Worm (Caenorhabditis elegans): ENCODE data around the gene R10D12.6.

R10D12.6 gene

DNA sequence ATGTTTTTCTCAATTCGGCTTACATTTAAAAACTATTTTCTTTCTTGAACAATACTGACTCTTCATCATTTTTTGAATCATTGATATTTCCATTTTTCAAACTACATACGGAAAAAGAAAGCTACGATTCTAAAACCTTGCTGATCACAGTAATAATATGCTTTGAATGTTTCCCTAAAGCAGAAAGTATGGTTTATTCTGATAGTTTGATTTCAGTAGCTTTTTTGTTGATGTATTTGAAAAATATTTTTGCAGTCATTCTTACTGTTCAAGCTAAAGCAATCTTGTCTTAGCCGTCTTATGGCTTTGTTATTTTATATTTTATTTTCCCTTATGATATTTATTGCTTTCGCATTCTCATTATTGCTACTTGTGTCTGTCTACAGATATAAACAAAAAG lies 19.6 kb upstream of the R10D12.6 start, which contains the start of gene srxa-13:
Gene srxa-13, plus strand, starts transcription at position 301 of the 400 bp plus-strand sequence.
- no peak for TF ChIP-seq ets-7 (tag; optimal IDR thresholded peaks at IDR 0.05)
- no peak for TF ChIP-seq ama-1 (optimal IDR thresholded peaks at IDR 0.05)
- TF ChIP-seq tbx-11 (GFP tag; IDR thresholded peaks at IDR 0.05), result no peak
- TF ChIP-seq sea-1 (GFP tag; conservative IDR thresholded peaks at IDR 0.05), result no peak
- no peak for TF ChIP-seq flt-1 (GFP tag; IDR thresholded peaks at IDR 0.05)
- no peak for TF ChIP-seq tra-4 (tag; optimal IDR thresholded peaks at IDR 0.05)
- TF ChIP-seq scrt-1 (GFP tag; IDR thresholded peaks at IDR 0.05), result no peak
- no peak for TF ChIP-seq tbx-37 (GFP tag; conservative IDR thresholded peaks at IDR 0.05)
- TF ChIP-seq hmbx-1 (tag; optimal IDR thresholded peaks at IDR 0.05), result no peak
- TF ChIP-seq hnd-1 (tag; optimal IDR thresholded peaks at IDR 0.05), result no peak
- TF ChIP-seq B0310.2 (tag; optimal IDR thresholded peaks at IDR 0.05), result no peak
- no peak for TF ChIP-seq ceh-13 (GFP tag; optimal IDR thresholded peaks at IDR 0.05)

DNA sequence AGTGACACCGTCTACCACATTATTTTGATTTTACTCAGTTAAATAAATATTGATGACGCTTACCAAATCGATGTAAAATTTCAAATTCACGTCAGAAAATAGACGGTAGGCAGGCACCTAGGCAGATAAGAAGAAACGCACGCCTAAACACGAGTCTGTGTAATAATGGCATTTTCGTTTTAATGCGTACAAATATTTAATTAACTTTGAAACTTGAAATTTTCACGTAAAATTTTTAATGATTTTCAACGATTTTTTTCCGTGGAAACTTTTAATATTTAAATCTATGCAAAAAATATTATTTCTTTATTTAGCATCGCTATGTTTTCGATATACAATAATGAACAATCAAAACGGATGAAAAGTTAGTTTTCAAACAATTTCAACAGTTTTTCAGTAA lies 17.9 kb upstream of the R10D12.6 start, which contains the start of gene C06B3.16:
Gene C06B3.16, plus strand, starts transcription at position 301 of the 400 bp plus-strand sequence.
- TF ChIP-seq ceh-36 (tag; optimal IDR thresholded peaks at IDR 0.05) (no peak), tbx-11 (GFP tag; IDR thresholded peaks at IDR 0.05) (no peak), scrt-1 (GFP tag; IDR thresholded peaks at IDR 0.05) (no peak), hnd-1 (tag; optimal IDR thresholded peaks at IDR 0.05) (no peak), ama-1 (optimal IDR thresholded peaks at IDR 0.05) (no peak)

DNA sequence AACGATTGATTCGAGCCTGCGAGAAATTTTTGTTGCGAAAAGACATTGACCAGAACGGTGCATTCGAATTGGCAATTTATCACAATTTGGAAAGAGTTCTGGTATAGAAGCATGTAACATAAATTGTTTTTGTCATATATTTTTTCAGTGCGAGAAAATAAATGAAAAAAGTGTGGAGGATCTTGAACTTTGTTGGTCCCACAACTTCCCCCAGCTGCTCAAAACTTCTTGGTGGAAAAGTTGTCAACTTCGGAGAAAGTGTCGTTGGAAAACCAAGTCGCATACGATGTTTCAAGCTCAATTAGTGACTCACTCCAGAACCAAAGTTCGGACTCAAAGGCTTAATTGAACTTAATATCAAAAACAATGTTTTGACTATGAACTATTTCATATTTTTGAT lies 17.2 kb upstream of the R10D12.6 start:
- TF ChIP-seq hmg-4 (GFP tag; optimal IDR thresholded peaks at IDR 0.05), result no peak
- TF ChIP-seq ceh-13 (GFP tag; optimal IDR thresholded peaks at IDR 0.05), result no peak
- no peak for TF ChIP-seq scrt-1 (GFP tag; IDR thresholded peaks at IDR 0.05)

DNA sequence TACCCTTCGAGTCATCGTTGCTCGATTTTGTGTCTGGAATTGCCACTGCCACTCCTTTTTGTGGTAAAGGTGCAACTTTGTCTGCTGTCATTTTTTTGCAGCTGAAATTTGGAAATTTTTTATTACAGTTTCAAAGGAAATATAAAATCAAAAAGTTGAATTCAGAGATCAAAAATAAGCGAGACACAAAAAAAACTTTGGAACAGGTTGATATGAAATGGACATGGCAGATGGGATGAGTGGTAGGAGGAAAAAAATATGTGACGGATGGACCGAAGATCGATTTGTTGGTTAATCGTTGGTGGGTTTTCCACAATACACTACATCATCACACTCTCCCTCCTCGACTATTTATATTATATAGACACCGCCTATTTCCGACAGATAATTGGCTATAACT lies 14.6 kb upstream of the R10D12.6 start, which contains the start of gene R10D12.1:
Gene R10D12.1, minus strand, starts transcription at position 101 of the 400 bp plus-strand sequence.
- TF ChIP-seq sea-1 (GFP tag; conservative IDR thresholded peaks at IDR 0.05), result no peak
- no peak for TF ChIP-seq ceh-13 (GFP tag; optimal IDR thresholded peaks at IDR 0.05)
- no peak for TF ChIP-seq scrt-1 (GFP tag; IDR thresholded peaks at IDR 0.05)
- no peak for TF ChIP-seq B0310.2 (tag; optimal IDR thresholded peaks at IDR 0.05)
- no peak for TF ChIP-seq F13C5.2 (tag; optimal IDR thresholded peaks at IDR 0.05)
- TF ChIP-seq ama-1 (optimal IDR thresholded peaks at IDR 0.05), result no peak

DNA sequence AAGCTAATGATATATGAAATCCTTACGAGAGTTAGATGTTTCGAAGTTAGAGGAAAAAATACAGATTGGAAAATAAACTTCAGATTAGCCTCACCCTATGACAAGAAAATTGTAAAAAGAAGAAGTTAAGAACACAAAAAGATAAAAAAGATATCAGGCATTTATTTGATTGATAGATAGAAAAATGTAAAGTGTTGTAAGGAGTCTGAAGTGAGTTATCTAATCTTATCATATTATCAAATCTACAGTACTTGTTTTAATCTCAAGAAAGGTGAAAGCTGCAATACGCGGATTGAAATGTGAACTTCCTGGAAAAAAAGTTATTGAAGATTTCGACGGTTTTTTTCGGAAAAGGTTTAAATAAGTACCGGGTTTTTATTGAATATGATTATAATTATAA lies 13.7 kb upstream of the R10D12.6 start:
- no peak for TF ChIP-seq hmg-4 (GFP tag; optimal IDR thresholded peaks at IDR 0.05)
- TF ChIP-seq ceh-13 (GFP tag; optimal IDR thresholded peaks at IDR 0.05), result no peak
- no peak for TF ChIP-seq ets-7 (tag; optimal IDR thresholded peaks at IDR 0.05)
- no peak for TF ChIP-seq flt-1 (GFP tag; IDR thresholded peaks at IDR 0.05)
- no peak for TF ChIP-seq ceh-36 (tag; optimal IDR thresholded peaks at IDR 0.05)
- no peak for TF ChIP-seq sea-1 (GFP tag; conservative IDR thresholded peaks at IDR 0.05)
- no peak for TF ChIP-seq aly-1 (tag; optimal IDR thresholded peaks at IDR 0.05)
- TF ChIP-seq F13C5.2 (tag; optimal IDR thresholded peaks at IDR 0.05), result no peak
- no peak for TF ChIP-seq scrt-1 (GFP tag; IDR thresholded peaks at IDR 0.05)
- no peak for TF ChIP-seq ama-1 (optimal IDR thresholded peaks at IDR 0.05)
- no peak for TF ChIP-seq tbx-11 (GFP tag; IDR thresholded peaks at IDR 0.05)
- no peak for TF ChIP-seq hnd-1 (tag; optimal IDR thresholded peaks at IDR 0.05)
- no peak for TF ChIP-seq B0310.2 (tag; optimal IDR thresholded peaks at IDR 0.05)
- no peak for TF ChIP-seq hmbx-1 (tag; optimal IDR thresholded peaks at IDR 0.05)

DNA sequence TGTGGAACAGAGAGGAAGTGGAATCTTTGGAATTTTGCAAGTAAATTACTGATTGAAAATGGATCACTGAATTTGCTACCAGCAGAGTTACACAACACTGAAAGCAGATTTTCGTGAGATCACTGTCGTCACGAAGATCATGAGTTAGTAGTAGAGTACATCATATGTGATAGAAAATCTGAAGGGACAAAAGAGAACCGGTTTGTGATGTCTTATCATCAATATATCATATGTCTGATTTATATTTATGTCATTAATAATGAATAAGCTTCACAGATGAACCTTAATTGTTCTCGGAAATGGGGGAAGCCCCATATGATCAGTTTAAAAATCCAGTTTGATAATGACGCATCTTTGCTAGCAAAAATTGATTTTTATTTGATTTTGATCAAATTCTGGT lies 13.1 kb upstream of the R10D12.6 start:
- TF ChIP-seq aly-1 (tag; optimal IDR thresholded peaks at IDR 0.05), result no peak
- no peak for TF ChIP-seq flt-1 (GFP tag; IDR thresholded peaks at IDR 0.05)
- TF ChIP-seq ets-7 (tag; optimal IDR thresholded peaks at IDR 0.05), result no peak
- no peak for TF ChIP-seq tbx-37 (GFP tag; conservative IDR thresholded peaks at IDR 0.05)
- no peak for TF ChIP-seq ama-1 (optimal IDR thresholded peaks at IDR 0.05)
- TF ChIP-seq B0310.2 (tag; optimal IDR thresholded peaks at IDR 0.05), result no peak
- no peak for TF ChIP-seq tra-4 (tag; optimal IDR thresholded peaks at IDR 0.05)
- no peak for TF ChIP-seq F13C5.2 (tag; optimal IDR thresholded peaks at IDR 0.05)
- TF ChIP-seq ceh-36 (tag; optimal IDR thresholded peaks at IDR 0.05), result no peak
- TF ChIP-seq pes-1 (GFP tag; IDR thresholded peaks at IDR 0.05), result no peak
- no peak for TF ChIP-seq hmbx-1 (tag; optimal IDR thresholded peaks at IDR 0.05)
- TF ChIP-seq ceh-13 (GFP tag; optimal IDR thresholded peaks at IDR 0.05), result no peak
- no peak for TF ChIP-seq hnd-1 (tag; optimal IDR thresholded peaks at IDR 0.05)
- no peak for TF ChIP-seq hmg-4 (GFP tag; optimal IDR thresholded peaks at IDR 0.05)
- no peak for TF ChIP-seq scrt-1 (GFP tag; IDR thresholded peaks at IDR 0.05)
- no peak for TF ChIP-seq sea-1 (GFP tag; conservative IDR thresholded peaks at IDR 0.05)
- no peak for TF ChIP-seq tbx-11 (GFP tag; IDR thresholded peaks at IDR 0.05)

DNA sequence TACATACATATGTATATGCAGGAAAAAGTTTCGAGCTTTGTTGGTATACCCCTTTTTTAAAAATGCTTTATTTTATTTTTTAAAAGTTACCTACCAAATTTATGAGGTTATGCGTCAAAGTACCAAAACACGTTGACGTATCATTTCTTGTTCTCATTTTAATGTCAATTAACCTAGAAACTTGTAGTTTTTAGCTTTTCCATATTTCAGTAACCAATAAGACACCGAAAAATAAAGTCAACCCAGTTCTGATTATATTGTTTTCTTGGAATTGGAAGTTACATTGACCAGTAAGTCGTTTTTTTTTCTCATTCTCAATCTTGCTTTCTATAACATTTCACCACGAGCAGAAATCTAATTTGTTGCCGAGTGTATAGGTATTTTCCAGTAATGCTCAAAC lies 12.3 kb upstream of the R10D12.6 start, which contains the start of gene srw-145:
Gene srw-145, plus strand, starts transcription at position 301 of the 400 bp plus-strand sequence.
- TF ChIP-seq ets-7 (tag; optimal IDR thresholded peaks at IDR 0.05) (no peak), tra-4 (tag; optimal IDR thresholded peaks at IDR 0.05) (no peak), flt-1 (GFP tag; IDR thresholded peaks at IDR 0.05) (no peak), pes-1 (GFP tag; IDR thresholded peaks at IDR 0.05) (no peak), hnd-1 (tag; optimal IDR thresholded peaks at IDR 0.05) (no peak), hmbx-1 (tag; optimal IDR thresholded peaks at IDR 0.05) (no peak), F13C5.2 (tag; optimal IDR thresholded peaks at IDR 0.05) (no peak), aly-1 (tag; optimal IDR thresholded peaks at IDR 0.05) (no peak), ceh-36 (tag; optimal IDR thresholded peaks at IDR 0.05) (no peak), ama-1 (optimal IDR thresholded peaks at IDR 0.05) (no peak), scrt-1 (GFP tag; IDR thresholded peaks at IDR 0.05) (no peak), B0310.2 (tag; optimal IDR thresholded peaks at IDR 0.05) (no peak), ceh-13 (GFP tag; optimal IDR thresholded peaks at IDR 0.05) (no peak), tbx-37 (GFP tag; conservative IDR thresholded peaks at IDR 0.05) (no peak), tbx-11 (GFP tag; IDR thresholded peaks at IDR 0.05) (no peak), sea-1 (GFP tag; conservative IDR thresholded peaks at IDR 0.05) (no peak), hmg-4 (GFP tag; optimal IDR thresholded peaks at IDR 0.05) (no peak)

DNA sequence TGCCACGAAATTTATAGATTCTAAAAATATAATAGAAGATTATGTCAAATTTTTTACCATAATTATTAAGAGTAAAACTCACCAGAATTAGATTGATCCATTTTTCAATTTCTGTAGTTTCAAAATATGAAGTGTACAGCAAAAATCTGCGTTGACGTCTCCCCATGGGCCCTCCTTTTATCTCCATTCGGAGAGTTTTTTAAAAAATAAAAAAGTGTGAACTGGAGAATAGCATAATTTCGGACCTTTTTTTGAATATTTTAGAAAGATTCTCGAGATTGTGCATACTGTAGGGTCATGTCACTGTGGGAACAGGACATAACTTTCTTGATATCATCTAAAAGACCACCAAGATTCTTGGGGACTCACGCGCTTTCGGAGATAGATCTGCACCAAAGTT lies 7.0 kb upstream of the R10D12.6 start, which contains the start of gene dpr-1:
Gene dpr-1, minus strand, starts transcription at position 101 of the 400 bp plus-strand sequence.
- TF ChIP-seq flt-1 (GFP tag; IDR thresholded peaks at IDR 0.05), result no peak

All from whole organism, early embryonic.